Worm (Caenorhabditis elegans) whole organism, L3 larva: ENCODE measurements around the gene W10C6.2.

Experiments used
- aly-2 ChIP-seq: fragments of 150-350 bp; optimal IDR thresholded peaks from 2 replicates; lab custom pipeline; 2014; ENCODE audit warnings: missing biosample characterization, missing genetic modification characterization
- ceh-82 ChIP-seq: fragments of 150-350 bp; optimal IDR thresholded peaks from 2 replicates; lab custom pipeline; 2014; ENCODE audit warnings: missing biosample characterization, missing genetic modification characterization
- nhr-11 ChIP-seq: fragments of 150-350 bp; optimal IDR thresholded peaks from 2 replicates; lab custom pipeline; 2014; ENCODE audit warnings: missing biosample characterization, missing genetic modification characterization
- nhr-67 ChIP-seq: fragments of 150-350 bp; optimal IDR thresholded peaks from 2 replicates; lab custom pipeline; 2014; ENCODE audit warnings: missing biosample characterization, missing genetic modification characterization
- nhr-77 ChIP-seq: fragments of 150-350 bp; optimal IDR thresholded peaks from 2 replicates; lab custom pipeline; 2014; ENCODE audit warnings: missing biosample characterization, missing genetic modification characterization
- snpc-4 ChIP-seq: fragments of 150-350 bp; optimal IDR thresholded peaks from 2 replicates; lab custom pipeline; 2014; ENCODE audit warnings: missing biosample characterization, missing genetic modification characterization

DNA sequence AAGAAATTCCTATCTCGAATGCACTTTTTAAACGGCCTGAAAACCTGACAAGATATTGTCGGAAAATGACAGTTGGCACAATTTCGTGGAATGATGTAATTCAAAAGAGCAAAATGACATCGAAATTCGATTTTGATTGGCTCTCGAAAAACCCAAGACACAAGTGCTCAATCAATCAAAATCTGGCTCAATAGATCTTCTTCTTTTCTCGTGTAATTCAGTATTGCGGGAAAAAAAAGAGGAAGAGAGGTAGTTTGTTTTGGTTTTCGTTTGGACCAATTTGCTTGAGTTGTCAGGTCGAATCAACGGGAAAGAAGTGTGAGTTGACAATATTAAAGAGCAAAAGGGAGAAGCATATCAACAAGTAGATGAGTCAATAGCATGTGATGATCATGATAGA is 14.1 kb upstream of the W10C6.2 start:
- TF ChIP-seq ceh-82: no peak
- no peak for TF ChIP-seq nhr-67 (tag; lab: Kevin White, UChicago)
- no peak for TF ChIP-seq snpc-4 (tag; lab: Kevin White, UChicago)
- TF ChIP-seq aly-2 (tag; lab: Kevin White, UChicago): no peak
- no peak for TF ChIP-seq nhr-11 (tag; lab: Kevin White, UChicago)
- no peak for TF ChIP-seq nhr-77 (tag; lab: Kevin White, UChicago)
